Fruit fly (Drosophila melanogaster) whole organism, adult: ENCODE measurements around the gene CG6729.

ENCODE experiments used
- CG12768 ChIP-seq: fragments of 200-800 bp; sonication (Bioruptor generic); optimal IDR thresholded peaks from 2 replicates; lab custom pipeline; 2017; ENCODE audit warnings: missing biosample characterization, missing genetic modification characterization, mild to moderate bottlenecking, moderate library complexity, missing genetic modification reagents
- CG14711 ChIP-seq: fragments of 200-800 bp; sonication (Bioruptor generic); optimal IDR thresholded peaks from 2 replicates; lab custom pipeline; 2018; ENCODE audit warnings: missing biosample characterization, mild to moderate bottlenecking, missing genetic modification characterization, moderate library complexity
- CG1620 ChIP-seq: fragments of 200-800 bp; sonication (Bioruptor generic); optimal IDR thresholded peaks from 2 replicates; lab custom pipeline; 2016; ENCODE audit warnings: missing biosample characterization, missing genetic modification characterization
- Crg-1 ChIP-seq: fragments of 200-800 bp; sonication (Bioruptor generic); optimal IDR thresholded peaks from 2 replicates; lab custom pipeline; 2016; ENCODE audit warnings: missing biosample characterization, missing genetic modification characterization
- Mnt ChIP-seq: fragments of 200-800 bp; sonication (Bioruptor generic); optimal IDR thresholded peaks from 2 replicates; lab custom pipeline; 2016; ENCODE audit warnings: missing biosample characterization, mild to moderate bottlenecking, missing genetic modification characterization
- cic ChIP-seq: fragments of 200-800 bp; sonication (Bioruptor generic); optimal IDR thresholded peaks from 2 replicates; lab custom pipeline; 2017; ENCODE audit warnings: missing biosample characterization, mild to moderate bottlenecking, missing genetic modification characterization, moderate library complexity
- ovo ChIP-seq: fragments of 200-800 bp; sonication (Bioruptor generic); optimal IDR thresholded peaks from 2 replicates; lab custom pipeline; 2016; ENCODE audit warnings: missing biosample characterization, missing genetic modification characterization
- tj ChIP-seq: fragments of 200-800 bp; sonication (Bioruptor generic); optimal IDR thresholded peaks from 3 replicates; lab custom pipeline; 2017; ENCODE audit warnings: missing biosample characterization, mild to moderate bottlenecking, missing genetic modification characterization, moderate library complexity

DNA sequence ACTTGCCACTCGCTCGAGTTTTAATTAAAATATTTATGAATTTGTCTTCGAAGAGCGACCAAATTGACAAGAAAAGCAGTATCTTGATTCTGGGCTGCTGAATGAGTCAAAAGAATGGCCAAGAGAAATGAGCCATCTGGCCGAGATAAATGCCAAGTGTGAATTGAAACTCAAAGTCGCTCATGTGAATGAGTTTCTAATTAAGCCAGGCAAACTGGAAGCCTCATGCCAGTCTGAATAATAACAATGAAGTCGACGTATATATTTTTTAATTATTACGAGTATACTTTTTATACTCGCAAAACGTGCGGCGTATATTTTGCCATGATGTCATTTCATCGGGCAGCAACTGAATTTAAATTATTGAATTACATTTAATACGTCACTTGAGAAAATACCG, 34.4 kb downstream of the CG6729 start, which contains the start of gene Lip2:
- no peak for TF ChIP-seq cic (GFP tag; lab: Kevin White, UChicago)
- TF ChIP-seq Mnt (GFP tag; lab: Kevin White, UChicago), result no peak
- TF ChIP-seq Crg-1 (GFP tag; lab: Kevin White, UChicago), result no peak
- TF ChIP-seq CG14711 (tag; lab: Kevin White, UChicago), result no peak
- no peak for TF ChIP-seq CG1620 (GFP tag; lab: Kevin White, UChicago)
- no peak for TF ChIP-seq CG12768 (GFP tag; lab: Kevin White, UChicago)
- no peak for TF ChIP-seq tj (GFP tag; lab: Kevin White, UChicago)
- TF ChIP-seq ovo (GFP tag; lab: Kevin White, UChicago), result no peak
